Fruit fly (Drosophila melanogaster) whole organism, embryonic: ENCODE data around the gene Tyler.

Experiments used
- Atf-2 ChIP-seq: fragments of 200-800 bp; sonication (Bioruptor generic); optimal IDR thresholded peaks from 2 replicates; lab custom pipeline; 2016; ENCODE audit warnings: missing biosample characterization, missing genetic modification characterization
- B-H1 ChIP-seq: fragments of 200-800 bp; sonication (Bioruptor generic); IDR thresholded peaks from 3 replicates; pipeline ENCODE4 v1.3.6; 2022; ENCODE audit warnings: missing biosample characterization, missing genetic modification characterization
- B-H2 ChIP-seq: fragments of 200-800 bp; sonication (Bioruptor generic); optimal IDR thresholded peaks from 2 replicates; lab custom pipeline; 2018; ENCODE audit warnings: missing biosample characterization, mild to moderate bottlenecking, missing genetic modification characterization
- CG10209 ChIP-seq: fragments of 200-800 bp; sonication (Bioruptor generic); optimal IDR thresholded peaks from 3 replicates; lab custom pipeline; 2017; ENCODE audit warnings: missing biosample characterization, mild to moderate bottlenecking, missing genetic modification characterization, missing genetic modification reagents
- CG10543 ChIP-seq: fragments of 200-800 bp; sonication (Bioruptor generic); optimal IDR thresholded peaks from 3 replicates; lab custom pipeline; 2017; ENCODE audit warnings: missing biosample characterization, mild to moderate bottlenecking, missing genetic modification characterization, moderate library complexity
- CG11247 ChIP-seq: fragments of 200-800 bp; sonication (Bioruptor generic); IDR thresholded peaks from 2 replicates; pipeline ENCODE4 v1.3.6; 2022; ENCODE audit warnings: missing biosample characterization, missing genetic modification characterization
- CG11560 ChIP-seq: fragments of 200-800 bp; sonication (Bioruptor generic); IDR thresholded peaks from 3 replicates; pipeline ENCODE4 v1.3.6; 2022; ENCODE audit warnings: missing biosample characterization, missing genetic modification characterization
- CG14014 ChIP-seq: fragments of 200-800 bp; sonication (Bioruptor generic); IDR thresholded peaks from 2 replicates; pipeline ENCODE4 v1.3.6; 2022; ENCODE audit warnings: missing biosample characterization, missing genetic modification characterization
- CG16813 ChIP-seq: fragments of 200-800 bp; sonication (Bioruptor generic); IDR thresholded peaks from 3 replicates; pipeline ENCODE4 v1.3.6; 2022; ENCODE audit warnings: missing biosample characterization, missing genetic modification characterization; ENCODE audit not compliant: partially characterized antibody
- CG17802 ChIP-seq: fragments of 200-800 bp; sonication (Bioruptor generic); optimal IDR thresholded peaks from 2 replicates; lab custom pipeline; 2018; ENCODE audit warnings: missing biosample characterization, mild to moderate bottlenecking, missing genetic modification characterization, moderate library complexity
- CG32532 ChIP-seq: fragments of 200-800 bp; sonication (Bioruptor generic); IDR thresholded peaks from 2 replicates; pipeline ENCODE4 v1.3.6; 2022; ENCODE audit warnings: missing biosample characterization, missing genetic modification characterization
- CG43689 ChIP-seq: fragments of 200-800 bp; sonication (Bioruptor generic); IDR thresholded peaks from 2 replicates; pipeline ENCODE4 v1.3.6; 2022; ENCODE audit warnings: missing biosample characterization, missing genetic modification characterization
- CG6272 ChIP-seq: fragments of 200-800 bp; sonication (Bioruptor generic); IDR thresholded peaks from 2 replicates; pipeline ENCODE4 v1.3.6; 2022; ENCODE audit warnings: missing biosample characterization, missing genetic modification characterization
- CG6765 ChIP-seq: fragments of 200-800 bp; sonication (Bioruptor generic); optimal IDR thresholded peaks from 3 replicates; lab custom pipeline; 2017; ENCODE audit warnings: missing biosample characterization, mild to moderate bottlenecking, missing genetic modification characterization
- CG7372 ChIP-seq: fragments of 200-800 bp; sonication (Bioruptor generic); IDR thresholded peaks from 2 replicates; pipeline ENCODE4 v1.3.6; 2022; ENCODE audit warnings: missing biosample characterization, missing genetic modification characterization
- CG7928 ChIP-seq: fragments of 200-800 bp; sonication (Bioruptor generic); optimal IDR thresholded peaks from 2 replicates; lab custom pipeline; 2017; ENCODE audit warnings: missing biosample characterization, mild to moderate bottlenecking, missing genetic modification characterization
- CG7987 ChIP-seq: fragments of 200-800 bp; sonication (Bioruptor generic); optimal IDR thresholded peaks from 2 replicates; lab custom pipeline; 2018; ENCODE audit warnings: missing biosample characterization, mild to moderate bottlenecking, missing genetic modification characterization, moderate library complexity
- CG9609 ChIP-seq: fragments of 200-800 bp; sonication (Bioruptor generic); optimal IDR thresholded peaks from 3 replicates; lab custom pipeline; 2016; ENCODE audit warnings: missing biosample characterization, missing genetic modification characterization
- CoRest ChIP-seq: fragments of 200-800 bp; sonication (Bioruptor generic); optimal IDR thresholded peaks from 3 replicates; lab custom pipeline; 2018; ENCODE audit warnings: missing biosample characterization, mild to moderate bottlenecking, missing genetic modification characterization, moderate library complexity
- Hmr ChIP-seq: fragments of 200-800 bp; sonication (Bioruptor generic); optimal IDR thresholded peaks from 3 replicates; lab custom pipeline; 2017; ENCODE audit warnings: mild to moderate bottlenecking, missing biosample characterization, missing genetic modification reagents, missing genetic modification characterization
- NC2β ChIP-seq: fragments of 200-800 bp; sonication (Bioruptor generic); optimal IDR thresholded peaks from 2 replicates; lab custom pipeline; 2016; ENCODE audit warnings: missing biosample characterization, missing genetic modification characterization
- Neu2 ChIP-seq: fragments of 200-800 bp; sonication (Bioruptor generic); optimal IDR thresholded peaks from 3 replicates; lab custom pipeline; 2016; ENCODE audit warnings: missing biosample characterization, missing genetic modification characterization, borderline replicate concordance
- Scr ChIP-seq: fragments of 200-800 bp; sonication (Bioruptor generic); IDR thresholded peaks from 2 replicates; pipeline ENCODE4 v1.3.6; 2022; ENCODE audit warnings: missing biosample characterization, missing genetic modification characterization; ENCODE audit not compliant: partially characterized antibody
- amos ChIP-seq: fragments of 200-800 bp; sonication (Bioruptor generic); IDR thresholded peaks from 2 replicates; pipeline ENCODE4 v1.3.6; 2022; ENCODE audit warnings: missing biosample characterization, missing genetic modification characterization; ENCODE audit not compliant: partially characterized antibody
- ase ChIP-seq: fragments of 200-800 bp; sonication (Bioruptor generic); IDR thresholded peaks from 3 replicates; pipeline ENCODE4 v1.3.6; 2022; ENCODE audit warnings: missing biosample characterization, missing genetic modification characterization
- az2 ChIP-seq: fragments of 200-800 bp; sonication (Bioruptor generic); optimal IDR thresholded peaks from 3 replicates; lab custom pipeline; 2016; ENCODE audit warnings: missing biosample characterization, missing genetic modification characterization
- cato ChIP-seq: fragments of 200-800 bp; sonication (Bioruptor generic); optimal IDR thresholded peaks from 2 replicates; lab custom pipeline; 2016; ENCODE audit warnings: missing biosample characterization, missing genetic modification characterization, borderline replicate concordance
- chn ChIP-seq: fragments of 200-800 bp; sonication (Bioruptor generic); optimal IDR thresholded peaks from 2 replicates; lab custom pipeline; 2016; ENCODE audit warnings: missing biosample characterization, missing genetic modification characterization
- crc ChIP-seq: fragments of 200-800 bp; sonication (Bioruptor generic); optimal IDR thresholded peaks from 2 replicates; lab custom pipeline; 2016; ENCODE audit warnings: missing biosample characterization, missing genetic modification characterization
- da ChIP-seq: fragments of 200-800 bp; sonication (Bioruptor generic); optimal IDR thresholded peaks from 2 replicates; lab custom pipeline; 2016; ENCODE audit warnings: missing biosample characterization, missing genetic modification characterization
- dan ChIP-seq: fragments of 200-800 bp; sonication (Bioruptor generic); IDR thresholded peaks from 2 replicates; pipeline ENCODE4 v1.3.6; 2022; ENCODE audit warnings: missing biosample characterization, missing genetic modification characterization
- ems ChIP-seq: fragments of 200-800 bp; sonication (Bioruptor generic); optimal IDR thresholded peaks from 3 replicates; lab custom pipeline; 2016; ENCODE audit warnings: missing biosample characterization, missing genetic modification characterization
- fd3F ChIP-seq: fragments of 200-800 bp; sonication (Bioruptor generic); optimal IDR thresholded peaks from 2 replicates; lab custom pipeline; 2018; ENCODE audit warnings: missing biosample characterization, mild to moderate bottlenecking, missing genetic modification characterization, moderate library complexity
- gsb ChIP-seq: fragments of 200-800 bp; sonication (Bioruptor generic); IDR thresholded peaks from 2 replicates; pipeline ENCODE4 v1.3.6; 2022; ENCODE audit warnings: missing biosample characterization, missing genetic modification characterization
- insv ChIP-seq, 2 experiments: fragments of 200-800 bp; sonication (Bioruptor generic); optimal IDR thresholded peaks; 3 replicates each; lab custom pipeline; 2016 to 2018; ENCODE audit warnings: missing biosample characterization in 2 of 2, missing genetic modification characterization in 2 of 2
- jumu ChIP-seq: fragments of 200-800 bp; sonication (Bioruptor generic); optimal IDR thresholded peaks from 3 replicates; lab custom pipeline; 2016; ENCODE audit warnings: missing biosample characterization, missing genetic modification characterization
- knrl ChIP-seq: fragments of 200-800 bp; sonication (Bioruptor generic); IDR thresholded peaks from 3 replicates; pipeline ENCODE4 v1.3.6; 2022; ENCODE audit warnings: missing biosample characterization, missing genetic modification characterization; ENCODE audit not compliant: partially characterized antibody
- lilli ChIP-seq: fragments of 200-800 bp; sonication (Bioruptor generic); optimal IDR thresholded peaks from 3 replicates; lab custom pipeline; 2016; ENCODE audit warnings: missing biosample characterization, missing genetic modification characterization
- nerfin-2 ChIP-seq: fragments of 200-800 bp; sonication (Bioruptor generic); IDR thresholded peaks from 2 replicates; pipeline ENCODE4 v1.3.6; 2022; ENCODE audit warnings: missing biosample characterization, missing genetic modification characterization; ENCODE audit not compliant: partially characterized antibody
- p53 ChIP-seq: fragments of 200-800 bp; sonication (Bioruptor generic); optimal IDR thresholded peaks from 2 replicates; lab custom pipeline; 2016; ENCODE audit warnings: missing biosample characterization, missing genetic modification characterization
- pita ChIP-seq: fragments of 200-800 bp; sonication (Bioruptor generic); optimal IDR thresholded peaks from 2 replicates; lab custom pipeline; 2017; ENCODE audit warnings: missing biosample characterization, mild to moderate bottlenecking, missing genetic modification characterization
- pum ChIP-seq: fragments of 200-800 bp; sonication (Bioruptor generic); optimal IDR thresholded peaks from 2 replicates; lab custom pipeline; 2016; ENCODE audit warnings: missing biosample characterization, missing genetic modification characterization
- scrt ChIP-seq: fragments of 200-800 bp; sonication (Bioruptor generic); optimal IDR thresholded peaks from 2 replicates; lab custom pipeline; 2018; ENCODE audit warnings: missing biosample characterization, mild to moderate bottlenecking, missing genetic modification characterization, moderate library complexity
- sens ChIP-seq: fragments of 200-800 bp; sonication (Bioruptor generic); peaks from one replicate; lab custom pipeline; 2016; ENCODE audit warnings: missing biosample characterization, missing genetic modification characterization
- stwl ChIP-seq: fragments of 200-800 bp; sonication (Bioruptor generic); optimal IDR thresholded peaks from 3 replicates; lab custom pipeline; 2018; ENCODE audit warnings: missing biosample characterization, mild to moderate bottlenecking, missing genetic modification characterization, moderate library complexity
- tap ChIP-seq: fragments of 200-800 bp; optimal IDR thresholded peaks from 3 replicates; lab custom pipeline; 2019; ENCODE audit warnings: missing biosample characterization, mild to moderate bottlenecking, missing genetic modification characterization, moderate library complexity
- wek ChIP-seq: fragments of 200-800 bp; sonication (Bioruptor generic); optimal IDR thresholded peaks from 3 replicates; lab custom pipeline; 2018; ENCODE audit warnings: missing biosample characterization, mild to moderate bottlenecking, missing genetic modification characterization, moderate library complexity
- z ChIP-seq: fragments of 200-800 bp; sonication (Bioruptor generic); IDR thresholded peaks from 3 replicates; pipeline ENCODE4 v1.3.6; 2022; ENCODE audit warnings: missing biosample characterization, missing genetic modification characterization
- zen ChIP-seq: fragments of 200-800 bp; sonication (Bioruptor generic); optimal IDR thresholded peaks from 3 replicates; lab custom pipeline; 2018; ENCODE audit warnings: missing biosample characterization, mild to moderate bottlenecking, missing genetic modification characterization, moderate library complexity
- zf30C ChIP-seq: fragments of 200-800 bp; sonication (Bioruptor generic); optimal IDR thresholded peaks from 3 replicates; lab custom pipeline; 2018; ENCODE audit warnings: missing biosample characterization, mild to moderate bottlenecking, missing genetic modification characterization
- zfh1 ChIP-seq: fragments of 200-800 bp; sonication (Bioruptor generic); IDR thresholded peaks from 3 replicates; pipeline ENCODE4 v1.3.6; 2022; ENCODE audit warnings: missing biosample characterization, missing genetic modification characterization

Gene Tyler

dm6 chrX:19603953-19604352, 7.4 kb upstream of the Tyler start (continued):
- TF ChIP-seq CoRest (tag; lab: Kevin White, UChicago) (peak; percentile 70), CG11247 (GFP tag; lab: Robert Waterston, UW) (peak; percentile 77), knrl (GFP tag; lab: Robert Waterston, UW) (no peak), zen (peak; percentile 77), Atf-2 (GFP tag; lab: Kevin White, UChicago) (peak; percentile 33), sens (peak; percentile 92), dan (GFP tag; lab: Robert Waterston, UW) (0 out of 2 replicates have a peak, but pooled peaks have one; percentile 23), z (no peak), CG11560 (tag; lab: Robert Waterston, UW) (peak; percentile 56; the same call in 2 of the 3 replicates), crc (GFP tag; lab: Kevin White, UChicago) (peak; percentile 36), CG16813 (GFP tag; lab: Robert Waterston, UW) (no peak), Scr (no peak), CG10209 (peak; percentile 59), Neu2 (no peak), da (GFP tag; lab: Kevin White, UChicago) (no peak), zfh1 (GFP tag; lab: Robert Waterston, UW) (peak; percentile 71), CG10543 (peak; percentile 66), CG7987 (GFP tag; lab: Kevin White, UChicago) (no peak), B-H1 (GFP tag; lab: Robert Waterston, UW) (peak; percentile 56; the same call in 1 of the 3 replicates), tap (tag; lab: Kevin White, UChicago) (peak; percentile 72), CG7928 (peak; percentile 16), CG9609 (GFP tag; lab: Kevin White, UChicago) (no peak), CG14014 (peak; percentile 88), CG32532 (GFP tag; lab: Robert Waterston, UW) (peak; percentile 89), chn (peak; percentile 60), CG6272 (GFP tag; lab: Robert Waterston, UW) (peak; percentile 49), CG43689 (GFP tag; lab: Robert Waterston, UW) (no peak), insv (GFP tag; optimal IDR thresholded peaks at IDR 0.05; lab: Kevin White, UChicago) (no peak), cato (GFP tag; lab: Kevin White, UChicago) (no peak), wek (no peak), B-H2 (GFP tag; lab: Kevin White, UChicago) (peak; percentile 46), Hmr (GFP tag; lab: Kevin White, UChicago) (peak; percentile 83), ems (GFP tag; lab: Kevin White, UChicago) (peak; percentile 57), scrt (GFP tag; lab: Kevin White, UChicago) (peak; percentile 58), CG7372 (GFP tag; lab: Robert Waterston, UW) (peak; percentile 59), az2 (GFP tag; lab: Kevin White, UChicago) (peak; percentile 58), fd3F (GFP tag; lab: Kevin White, UChicago) (peak; percentile 71), gsb (GFP tag; lab: Robert Waterston, UW) (peak; percentile 63), amos (GFP tag; lab: Robert Waterston, UW) (no peak), stwl (no peak), pita (GFP tag; lab: Kevin White, UChicago) (no peak), pum (GFP tag; lab: Kevin White, UChicago) (peak; percentile 49), p53 (GFP tag; lab: Kevin White, UChicago) (no peak), zf30C (GFP tag; lab: Kevin White, UChicago) (peak; percentile 27), lilli (GFP tag; lab: Kevin White, UChicago) (peak; percentile 85), nerfin-2 (GFP tag; lab: Robert Waterston, UW) (no peak), CG17802 (tag; lab: Kevin White, UChicago) (peak; percentile 5), jumu (GFP tag; lab: Kevin White, UChicago) (peak; percentile 55), CG6765 (GFP tag; lab: Kevin White, UChicago) (peak; percentile 72), NC2β (GFP tag; lab: Kevin White, UChicago) (no peak), ase (peak; percentile 74)
